Worm (Caenorhabditis elegans) whole organism, young adult: ENCODE results near the gene C01G6.2.

Experiments
- B0019.2 ChIP-seq: fragments of 200-800 bp; sonication (Bioruptor generic); conservative IDR thresholded peaks from 2 replicates; pipeline ENCODE4 v1.3.6; 2022; ENCODE audit warnings: missing genetic modification reagents, missing genetic modification characterization, missing compliant biosample characterization
- B0336.3 ChIP-seq: fragments of 200-800 bp; sonication (Bioruptor generic); IDR thresholded peaks from 2 replicates; pipeline ENCODE4 v1.3.6; 2022; ENCODE audit warnings: missing genetic modification characterization, missing compliant biosample characterization
- D2030.7 ChIP-seq: fragments of 200-800 bp; sonication (Bioruptor generic); IDR thresholded peaks from 2 replicates; pipeline ENCODE4 v1.3.6; 2022; ENCODE audit warnings: missing genetic modification reagents, missing genetic modification characterization, missing compliant biosample characterization
- F10E7.11 ChIP-seq: sonication (generic microtip); optimal IDR thresholded peaks from 2 replicates; lab custom pipeline; 2017; ENCODE audit warnings: mild to moderate bottlenecking, missing genetic modification characterization, moderate library complexity, missing compliant biosample characterization
- F23B12.7 ChIP-seq: sonication (generic microtip); optimal IDR thresholded peaks from 2 replicates; lab custom pipeline; 2017; ENCODE audit warnings: missing genetic modification characterization, mild to moderate bottlenecking, missing compliant biosample characterization, antibody characterized with exemption, moderate library complexity; ENCODE audit not compliant: insufficient read depth
- F33H1.4 ChIP-seq: fragments of 200-800 bp; sonication (Bioruptor generic); IDR thresholded peaks from 2 replicates; pipeline ENCODE4 v1.3.6; 2022; ENCODE audit warnings: missing genetic modification reagents, missing genetic modification characterization, missing compliant biosample characterization
- F52B5.7 ChIP-seq: sonication (generic microtip); optimal IDR thresholded peaks from 2 replicates; lab custom pipeline; 2016; ENCODE audit warnings: mild to moderate bottlenecking, missing genetic modification characterization, missing compliant biosample characterization
- F55B11.4 ChIP-seq: sonication (generic microtip); optimal IDR thresholded peaks from 2 replicates; lab custom pipeline; 2016; ENCODE audit warnings: missing compliant biosample characterization, missing genetic modification characterization, borderline replicate concordance; ENCODE audit not compliant: insufficient read depth
- K12H6.12 ChIP-seq: fragments of 200-800 bp; sonication (Bioruptor generic); optimal IDR thresholded peaks from 2 replicates; lab custom pipeline; 2018; ENCODE audit warnings: mild to moderate bottlenecking, missing genetic modification characterization, missing compliant biosample characterization
- Y67H2A.10 ChIP-seq: fragments of 200-800 bp; sonication (Bioruptor generic); conservative IDR thresholded peaks from 2 replicates; pipeline ENCODE4 v1.3.6; 2022; ENCODE audit warnings: missing genetic modification reagents, missing genetic modification characterization, missing compliant biosample characterization
- akir-1 ChIP-seq: fragments of 200-800 bp; sonication (Bioruptor generic); optimal IDR thresholded peaks from 2 replicates; lab custom pipeline; 2018; ENCODE audit warnings: mild to moderate bottlenecking, missing genetic modification characterization, moderate library complexity, missing compliant biosample characterization
- aptf-2 ChIP-seq: fragments of 200-800 bp; sonication (Bioruptor generic); conservative IDR thresholded peaks from 2 replicates; pipeline ENCODE4 v1.3.6; 2022; ENCODE audit warnings: missing genetic modification reagents, missing genetic modification characterization, missing compliant biosample characterization
- athp-1 ChIP-seq: sonication (generic microtip); optimal IDR thresholded peaks from 2 replicates; lab custom pipeline; 2017; ENCODE audit warnings: mild to moderate bottlenecking, missing genetic modification characterization, missing compliant biosample characterization
- ccch-3 ChIP-seq: fragments of 200-800 bp; sonication (Bioruptor generic); optimal IDR thresholded peaks from 2 replicates; lab custom pipeline; 2018; ENCODE audit warnings: mild to moderate bottlenecking, missing genetic modification characterization, missing compliant biosample characterization
- cebp-1 ChIP-seq, 2 experiments: fragments of 200-800 bp in 1 of 2; sonication (Bioruptor generic) in 1 of 2; sonication (generic microtip) in 1 of 2; IDR thresholded peaks in 1 of 2; optimal IDR thresholded peaks in 1 of 2; 2 replicates each; pipeline versions ENCODE4 v1.3.6 to Lab custom; 2017 to 2022; ENCODE audit warnings: missing compliant biosample characterization in 2 of 2, missing genetic modification characterization in 2 of 2, mild to moderate bottlenecking in 1 of 2, missing genetic modification reagents in 1 of 2, moderate library complexity in 1 of 2
- cebp-2 ChIP-seq: fragments of 200-800 bp; sonication (Bioruptor generic); IDR thresholded peaks from 2 replicates; pipeline ENCODE4 v1.3.6; 2022; ENCODE audit warnings: missing genetic modification characterization, missing compliant biosample characterization
- ceh-100 ChIP-seq: fragments of 200-800 bp; sonication (Bioruptor generic); IDR thresholded peaks from 2 replicates; pipeline ENCODE4 v1.3.6; 2022; ENCODE audit warnings: missing genetic modification reagents, missing genetic modification characterization, missing compliant biosample characterization
- ceh-40 ChIP-seq: fragments of 200-800 bp; sonication (Bioruptor generic); IDR thresholded peaks from 2 replicates; pipeline ENCODE4 v1.3.6; 2022; ENCODE audit warnings: missing genetic modification characterization, missing compliant biosample characterization
- die-1 ChIP-seq: sonication (generic microtip); optimal IDR thresholded peaks from 2 replicates; lab custom pipeline; 2016; ENCODE audit warnings: missing genotype, mild to moderate bottlenecking, missing genetic modification characterization, missing compliant biosample characterization
- dpff-1 ChIP-seq: sonication (generic microtip); optimal IDR thresholded peaks from 2 replicates; lab custom pipeline; 2017; ENCODE audit warnings: mild to moderate bottlenecking, missing genetic modification characterization, missing compliant biosample characterization
- egl-44 ChIP-seq: fragments of 200-800 bp; sonication (Bioruptor generic); IDR thresholded peaks from 2 replicates; pipeline ENCODE4 v1.3.6; 2022; ENCODE audit warnings: missing genetic modification reagents, missing genetic modification characterization, missing compliant biosample characterization
- ets-4 ChIP-seq: fragments of 200-800 bp; sonication (Bioruptor generic); optimal IDR thresholded peaks from 2 replicates; lab custom pipeline; 2018; ENCODE audit warnings: mild to moderate bottlenecking, missing genetic modification characterization, missing compliant biosample characterization
- hlh-12 ChIP-seq: sonication (generic microtip); optimal IDR thresholded peaks from 2 replicates; lab custom pipeline; 2016; ENCODE audit warnings: missing genetic modification characterization, missing compliant biosample characterization
- hrde-1 ChIP-seq: sonication (generic microtip); optimal IDR thresholded peaks from 2 replicates; lab custom pipeline; 2016; ENCODE audit warnings: missing genetic modification characterization, mild to moderate bottlenecking, missing compliant biosample characterization, moderate library complexity, missing genotype, missing genetic modification reagents, borderline replicate concordance
- hsf-1 ChIP-seq: fragments of 200-800 bp; sonication (Bioruptor generic); IDR thresholded peaks from 2 replicates; pipeline ENCODE4 v1.3.6; 2022; ENCODE audit warnings: missing genetic modification reagents, missing genetic modification characterization, missing compliant biosample characterization
- lag-1 ChIP-seq: fragments of 200-800 bp; sonication (Bioruptor generic); IDR thresholded peaks from 2 replicates; pipeline ENCODE4 v1.3.6; 2022; ENCODE audit warnings: missing genetic modification reagents, missing genetic modification characterization, missing compliant biosample characterization
- let-607 ChIP-seq, 2 experiments: fragments of 200-800 bp in 1 of 2; sonication (Bioruptor generic) in 1 of 2; sonication (generic microtip) in 1 of 2; optimal IDR thresholded peaks; 2 replicates each; lab custom pipeline; 2016 to 2018; ENCODE audit warnings: mild to moderate bottlenecking in 2 of 2, missing compliant biosample characterization in 2 of 2, missing genetic modification characterization in 2 of 2, moderate library complexity in 2 of 2, missing genotype in 1 of 2
- madf-6 ChIP-seq: fragments of 200-800 bp; sonication (Bioruptor generic); IDR thresholded peaks from 2 replicates; pipeline ENCODE4 v1.3.6; 2022; ENCODE audit warnings: missing genetic modification reagents, missing genetic modification characterization, missing compliant biosample characterization
- mcd-1 ChIP-seq: fragments of 200-800 bp; sonication (Bioruptor generic); IDR thresholded peaks from 2 replicates; pipeline ENCODE4 v1.3.6; 2022; ENCODE audit warnings: missing genetic modification reagents, missing genetic modification characterization, missing compliant biosample characterization
- mxl-1 ChIP-seq: sonication (generic microtip); optimal IDR thresholded peaks from 2 replicates; lab custom pipeline; 2016; ENCODE audit warnings: missing genetic modification characterization, missing compliant biosample characterization
- nfya-1 ChIP-seq: sonication (generic microtip); optimal IDR thresholded peaks from 2 replicates; lab custom pipeline; 2017; ENCODE audit warnings: antibody characterized with exemption, missing compliant biosample characterization, missing genetic modification characterization, borderline replicate concordance; ENCODE audit not compliant: insufficient read depth
- nhr-179 ChIP-seq: sonication (generic microtip); optimal IDR thresholded peaks from 2 replicates; lab custom pipeline; 2016; ENCODE audit warnings: mild to moderate bottlenecking, missing genetic modification characterization, missing compliant biosample characterization
- nhr-80 ChIP-seq: sonication (generic microtip); optimal IDR thresholded peaks from 2 replicates; lab custom pipeline; 2016; ENCODE audit warnings: missing genetic modification characterization, missing compliant biosample characterization
- pbrm-1 ChIP-seq: fragments of 200-800 bp; sonication (Bioruptor generic); IDR thresholded peaks from 2 replicates; pipeline ENCODE4 v1.3.6; 2022; ENCODE audit warnings: missing genetic modification reagents, missing genetic modification characterization, missing compliant biosample characterization
- sdz-38 ChIP-seq: sonication (generic microtip); optimal IDR thresholded peaks from 2 replicates; lab custom pipeline; 2016; ENCODE audit warnings: missing genotype, missing genetic modification characterization, missing compliant biosample characterization
- snpc-1.3 ChIP-seq: sonication (generic microtip); optimal IDR thresholded peaks from 2 replicates; lab custom pipeline; 2017; ENCODE audit warnings: missing genetic modification characterization, mild to moderate bottlenecking, missing compliant biosample characterization, antibody characterized with exemption, moderate library complexity, missing genotype, missing genetic modification reagents; ENCODE audit not compliant: insufficient read depth
- snpc-3.4 ChIP-seq: sonication (generic microtip); optimal IDR thresholded peaks from 2 replicates; lab custom pipeline; 2017; ENCODE audit warnings: missing genetic modification characterization, mild to moderate bottlenecking, missing compliant biosample characterization, antibody characterized with exemption, moderate library complexity, missing genotype, missing genetic modification reagents
- somi-1 ChIP-seq: fragments of 200-800 bp; sonication (Bioruptor generic); optimal IDR thresholded peaks from 2 replicates; lab custom pipeline; 2018; ENCODE audit warnings: mild to moderate bottlenecking, missing genetic modification characterization, missing compliant biosample characterization
- tbp1 ChIP-seq: fragments of 200-800 bp; sonication (Bioruptor generic); optimal IDR thresholded peaks from 2 replicates; lab custom pipeline; 2018; ENCODE audit warnings: mild to moderate bottlenecking, missing genetic modification characterization, missing compliant biosample characterization
- tbx-9 ChIP-seq: sonication (generic microtip); optimal IDR thresholded peaks from 2 replicates; lab custom pipeline; 2016; ENCODE audit warnings: borderline replicate concordance, missing genetic modification characterization, inconsistent platforms, missing compliant biosample characterization
- tlf-1 ChIP-seq: fragments of 200-800 bp; sonication (Bioruptor generic); optimal IDR thresholded peaks from 2 replicates; lab custom pipeline; 2018; ENCODE audit warnings: mild to moderate bottlenecking, missing genetic modification characterization, missing compliant biosample characterization
- unc-130 ChIP-seq: sonication (generic microtip); optimal IDR thresholded peaks from 2 replicates; lab custom pipeline; 2016; ENCODE audit warnings: missing genetic modification reagents, missing genetic modification characterization, missing compliant biosample characterization
- ztf-18 ChIP-seq: sonication (generic microtip); optimal IDR thresholded peaks from 2 replicates; lab custom pipeline; 2016; ENCODE audit warnings: missing genotype, mild to moderate bottlenecking, missing genetic modification characterization, missing compliant biosample characterization

Gene C01G6.2

ce11 chrII:9291632-9292031, 24.8 kb downstream of the C01G6.2 start, which contains the start of gene acs-7:
TSS of gene acs-7 (plus strand) at chrII:9292017.
- no peak for TF ChIP-seq B0019.2 (GFP tag; lab: Robert Waterston, UW)
- peak in 1 of 2 experiments; percentile 26 for TF ChIP-seq let-607 (tag; optimal IDR thresholded peaks at IDR 0.05; lab: Kevin White, UChicago)
- peak; percentile 86 for TF ChIP-seq nhr-80 (tag; lab: Kevin White, UChicago)

DNA sequence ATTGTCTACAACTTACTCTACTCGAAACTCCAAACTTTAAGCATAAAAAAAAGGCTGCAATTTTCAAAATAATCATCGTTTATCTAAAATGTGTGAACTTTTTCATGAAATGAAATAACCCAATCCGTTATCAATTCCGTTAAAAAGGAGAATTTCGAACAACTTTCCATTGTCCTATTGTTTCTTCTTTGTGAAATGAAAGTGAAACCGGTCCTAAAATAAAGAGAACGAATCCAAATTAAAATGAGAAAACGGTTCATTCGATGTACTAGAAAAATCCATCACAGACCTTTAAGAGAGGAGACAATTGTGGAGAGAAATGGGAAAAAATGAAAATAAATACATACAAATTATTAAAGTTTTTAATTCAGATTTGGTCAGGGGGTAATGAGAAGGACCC, 28.8 kb downstream of the C01G6.2 start, which contains the start of gene C01G6.9:
TSS of gene C01G6.9 (minus strand) at position 141 of the 400 bp plus-strand sequence.
- no peak for TF ChIP-seq F33H1.4
- TF ChIP-seq akir-1 (GFP tag; lab: Kevin White, UChicago): no peak
- TF ChIP-seq ceh-100 (GFP tag; lab: Robert Waterston, UW): no peak
- no peak for TF ChIP-seq mcd-1 (GFP tag; lab: Robert Waterston, UW)
- TF ChIP-seq ets-4: no peak
- no peak for TF ChIP-seq Y67H2A.10 (GFP tag; lab: Robert Waterston, UW)
- TF ChIP-seq hsf-1 (GFP tag; lab: Robert Waterston, UW): no peak
- TF ChIP-seq mxl-1 (tag; lab: Kevin White, UChicago): no peak
- no peak for TF ChIP-seq tbx-9 (tag; lab: Kevin White, UChicago)
- TF ChIP-seq F23B12.7 (tag; lab: Kevin White, UChicago): no peak
- no peak for TF ChIP-seq egl-44 (GFP tag; lab: Robert Waterston, UW)
- no peak for TF ChIP-seq K12H6.12 (tag; lab: Kevin White, UChicago)
- TF ChIP-seq snpc-1.3 (tag; lab: Kevin White, UChicago): no peak
- TF ChIP-seq tbp1: no peak
- no peak for TF ChIP-seq D2030.7 (GFP tag; lab: Robert Waterston, UW)
- no peak for TF ChIP-seq nfya-1
- no peak for TF ChIP-seq F10E7.11 (tag; lab: Kevin White, UChicago)
- no peak for TF ChIP-seq F55B11.4 (tag; lab: Kevin White, UChicago)
- no peak for TF ChIP-seq die-1 (tag; lab: Kevin White, UChicago)
- TF ChIP-seq tlf-1 (GFP tag; lab: Kevin White, UChicago): no peak

ce11 chrII:9299679-9300078, 32.8 kb downstream of the C01G6.2 start:
- TF ChIP-seq hsf-1 (GFP tag; lab: Robert Waterston, UW): no peak
- no peak for TF ChIP-seq hlh-12 (tag; lab: Kevin White, UChicago)
- no peak for TF ChIP-seq madf-6 (GFP tag; lab: Robert Waterston, UW)
- TF ChIP-seq somi-1 (GFP tag; lab: Kevin White, UChicago): no peak
- no peak for TF ChIP-seq pbrm-1 (GFP tag; lab: Robert Waterston, UW)
- TF ChIP-seq athp-1 (tag; lab: Kevin White, UChicago): no peak
- no peak for TF ChIP-seq unc-130
- TF ChIP-seq F10E7.11 (tag; lab: Kevin White, UChicago): no peak
- TF ChIP-seq ceh-100 (GFP tag; lab: Robert Waterston, UW): no peak

DNA sequence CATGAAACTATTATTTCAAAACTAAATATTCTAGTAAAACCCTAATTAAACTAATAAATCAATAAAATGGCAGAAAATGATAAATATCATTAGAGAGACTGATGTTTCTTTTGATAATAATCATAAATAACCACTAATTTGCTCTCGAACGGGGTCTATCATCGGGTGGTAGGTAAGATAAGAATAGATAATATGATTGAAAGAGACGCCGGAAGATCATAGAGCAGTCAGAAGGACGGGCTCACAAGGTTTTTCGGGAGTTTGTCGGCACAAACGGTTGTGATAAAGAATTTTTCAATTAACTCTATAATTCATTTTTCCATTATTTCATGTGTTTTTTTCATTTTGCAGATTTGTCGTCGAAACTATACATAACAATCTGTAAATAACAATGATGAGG, 34.2 kb downstream of the C01G6.2 start:
- no peak for TF ChIP-seq sdz-38
- TF ChIP-seq ceh-40: no peak
- TF ChIP-seq snpc-3.4 (tag; lab: Kevin White, UChicago): no peak
- TF ChIP-seq aptf-2 (GFP tag; lab: Robert Waterston, UW): no peak
- TF ChIP-seq cebp-2 (GFP tag; lab: Robert Waterston, UW): no peak
- no peak for TF ChIP-seq lag-1 (GFP tag; lab: Robert Waterston, UW)
- TF ChIP-seq D2030.7 (GFP tag; lab: Robert Waterston, UW): no peak
- peak; percentile 90 for TF ChIP-seq nhr-80 (tag; lab: Kevin White, UChicago)
- no peak for TF ChIP-seq B0336.3
- peak in 1 of 2 experiments; percentile 2 for TF ChIP-seq let-607 (tag; optimal IDR thresholded peaks at IDR 0.05; lab: Kevin White, UChicago)
- TF ChIP-seq ccch-3 (GFP tag; lab: Kevin White, UChicago): no peak
- TF ChIP-seq ceh-100 (GFP tag; lab: Robert Waterston, UW): no peak
- no peak for TF ChIP-seq cebp-1 (GFP tag; IDR thresholded peaks at IDR 0.05; lab: Robert Waterston, UW)
- TF ChIP-seq cebp-1 (tag; optimal IDR thresholded peaks at IDR 0.05; lab: Kevin White, UChicago): peak; percentile 29
- no peak for TF ChIP-seq hrde-1 (tag; lab: Kevin White, UChicago)
- no peak for TF ChIP-seq ztf-18 (tag; lab: Kevin White, UChicago)
- no peak for TF ChIP-seq nhr-179
- no peak for TF ChIP-seq dpff-1 (tag; lab: Kevin White, UChicago)
- TF ChIP-seq F52B5.7 (tag; lab: Kevin White, UChicago): no peak
